Worm (Caenorhabditis elegans) whole organism, L1 larva: ENCODE measurements around the gene sod-4.

Experiments
- C04F5.9 ChIP-seq: sonication (generic microtip); optimal IDR thresholded peaks from 2 replicates; lab custom pipeline; 2016; ENCODE audit warnings: missing genetic modification characterization, missing compliant biosample characterization
- C16A3.4 ChIP-seq: fragments of 150-350 bp; optimal IDR thresholded peaks from 2 replicates; lab custom pipeline; 2014; ENCODE audit warnings: missing biosample characterization, missing genetic modification characterization
- Y116A8C.19 ChIP-seq: sonication (generic microtip); optimal IDR thresholded peaks from 2 replicates; lab custom pipeline; 2016; ENCODE audit warnings: missing compliant biosample characterization, missing genetic modification characterization, borderline replicate concordance
- alr-1 ChIP-seq: fragments of 200-800 bp; sonication (Bioruptor generic); optimal IDR thresholded peaks from 2 replicates; lab custom pipeline; 2018; ENCODE audit warnings: borderline replicate concordance, mild to moderate bottlenecking, missing genetic modification characterization, missing compliant biosample characterization
- aly-2 ChIP-seq: fragments of 150-350 bp; optimal IDR thresholded peaks from 2 replicates; lab custom pipeline; 2014; ENCODE audit warnings: missing biosample characterization, missing genetic modification characterization
- ama-1 ChIP-seq: fragments of 150-350 bp; optimal IDR thresholded peaks from 2 replicates; lab custom pipeline; 2014
- blmp-1 ChIP-seq: fragments of 150-350 bp; optimal IDR thresholded peaks from 2 replicates; lab custom pipeline; 2014; ENCODE audit warnings: missing biosample characterization, missing genetic modification characterization
- ceh-82 ChIP-seq, 3 experiments: fragments of 150-350 bp in 1 of 3; sonication (generic microtip) in 2 of 3; optimal IDR thresholded peaks; 2 replicates each; lab custom pipeline; 2014 to 2017; ENCODE audit warnings: missing biosample characterization in 3 of 3, missing genetic modification characterization in 3 of 3
- ceh-88 ChIP-seq: fragments of 200-800 bp; sonication (Bioruptor generic); IDR thresholded peaks from 2 replicates; pipeline ENCODE4 v1.3.6; 2022; ENCODE audit warnings: missing genetic modification characterization, missing compliant biosample characterization
- ceh-90 ChIP-seq: sonication (generic microtip); optimal IDR thresholded peaks from 2 replicates; lab custom pipeline; 2016; ENCODE audit warnings: missing genetic modification characterization, missing compliant biosample characterization
- ces-1 ChIP-seq: fragments of 150-350 bp; optimal IDR thresholded peaks from 2 replicates; lab custom pipeline; 2014; ENCODE audit warnings: missing biosample characterization, missing genetic modification reagents, missing genetic modification characterization
- dpl-1 ChIP-seq, 3 experiments: fragments of 150-350 bp in 2 of 3; sonication (generic microtip) in 1 of 3; optimal IDR thresholded peaks; 2 replicates each; lab custom pipeline; 2014 to 2017; ENCODE audit warnings: missing biosample characterization in 3 of 3, missing genetic modification characterization in 3 of 3, missing genetic modification reagents in 3 of 3
- dsc-1 ChIP-seq: sonication (generic microtip); optimal IDR thresholded peaks from 2 replicates; lab custom pipeline; 2016; ENCODE audit warnings: mild to moderate bottlenecking, missing genetic modification characterization, missing compliant biosample characterization
- efl-3 ChIP-seq: fragments of 200-800 bp; sonication (Bioruptor generic); optimal IDR thresholded peaks from 2 replicates; lab custom pipeline; 2018; ENCODE audit warnings: mild to moderate bottlenecking, missing genetic modification characterization, missing compliant biosample characterization
- egl-27 ChIP-seq, 2 experiments: fragments of 150-350 bp in 1 of 2; sonication (generic microtip); optimal IDR thresholded peaks; 3 replicates each; lab custom pipeline; 2017 to 2018; ENCODE audit warnings: missing biosample characterization in 2 of 2, missing genetic modification characterization in 2 of 2, missing genetic modification reagents in 2 of 2
- elt-3 ChIP-seq, 6 experiments: fragments of 150-350 bp in 1 of 6; sonication (generic microtip); optimal IDR thresholded peaks; 2 replicates each; lab custom pipeline; 2017 to 2018; ENCODE audit warnings: missing biosample characterization in 6 of 6, missing genetic modification characterization in 6 of 6, inconsistent platforms in 1 of 6
- fkh-4 ChIP-seq: sonication (generic microtip); optimal IDR thresholded peaks from 2 replicates; lab custom pipeline; 2016; ENCODE audit warnings: missing compliant biosample characterization, missing genetic modification characterization, borderline replicate concordance
- fos-1 ChIP-seq: fragments of 150-350 bp; optimal IDR thresholded peaks from 2 replicates; lab custom pipeline; 2014; ENCODE audit warnings: missing biosample characterization, missing genetic modification characterization
- hlh-17 ChIP-seq: fragments of 200-800 bp; sonication (Bioruptor generic); optimal IDR thresholded peaks from 2 replicates; lab custom pipeline; 2018; ENCODE audit warnings: missing genetic modification characterization, mild to moderate bottlenecking, missing compliant biosample characterization, moderate library complexity, borderline replicate concordance
- hpl-2 ChIP-seq: fragments of 150-350 bp; optimal IDR thresholded peaks from 2 replicates; lab custom pipeline; 2014; ENCODE audit warnings: missing biosample characterization, missing genetic modification reagents, missing genetic modification characterization
- lin-14 ChIP-seq: fragments of 200-800 bp; sonication (Bioruptor generic); optimal IDR thresholded peaks from 2 replicates; lab custom pipeline; 2018; ENCODE audit warnings: mild to moderate bottlenecking, missing genetic modification characterization, moderate library complexity, missing compliant biosample characterization
- lin-39 ChIP-seq: fragments of 150-350 bp; optimal IDR thresholded peaks from 2 replicates; lab custom pipeline; 2014; ENCODE audit warnings: missing biosample characterization, missing genetic modification reagents, missing genetic modification characterization
- lsy-2 ChIP-seq, 2 experiments: fragments of 150-350 bp; optimal IDR thresholded peaks; 2 replicates each; lab custom pipeline; 2014; ENCODE audit warnings: missing biosample characterization in 2 of 2, missing genetic modification characterization in 2 of 2
- mab-9 ChIP-seq: fragments of 200-800 bp; sonication (Bioruptor generic); IDR thresholded peaks from 2 replicates; pipeline ENCODE4 v1.3.6; 2022; ENCODE audit warnings: missing genetic modification reagents, missing genetic modification characterization, missing compliant biosample characterization
- mef-2 ChIP-seq: fragments of 150-350 bp; optimal IDR thresholded peaks from 2 replicates; lab custom pipeline; 2014; ENCODE audit warnings: missing biosample characterization, missing genetic modification characterization
- mep-1 ChIP-seq: fragments of 150-350 bp; optimal IDR thresholded peaks from 2 replicates; lab custom pipeline; 2014; ENCODE audit warnings: missing biosample characterization, missing genetic modification characterization
- nhr-11 ChIP-seq: fragments of 150-350 bp; optimal IDR thresholded peaks from 2 replicates; lab custom pipeline; 2014; ENCODE audit warnings: missing biosample characterization, missing genetic modification characterization
- nhr-12 ChIP-seq: sonication (generic microtip); optimal IDR thresholded peaks from 2 replicates; lab custom pipeline; 2017; ENCODE audit warnings: missing biosample characterization, missing genetic modification characterization
- nhr-19 ChIP-seq: fragments of 200-800 bp; sonication (Bioruptor generic); conservative IDR thresholded peaks from 2 replicates; pipeline ENCODE4 v1.3.6; 2022; ENCODE audit warnings: missing genetic modification characterization, missing compliant biosample characterization
- nhr-47 ChIP-seq: sonication (generic microtip); optimal IDR thresholded peaks from 2 replicates; lab custom pipeline; 2016; ENCODE audit warnings: mild to moderate bottlenecking, missing genetic modification characterization, moderate library complexity, missing compliant biosample characterization
- nhr-76 ChIP-seq: sonication (generic microtip); optimal IDR thresholded peaks from 2 replicates; lab custom pipeline; 2017; ENCODE audit warnings: missing biosample characterization, missing genetic modification characterization
- nhr-77 ChIP-seq: fragments of 150-350 bp; optimal IDR thresholded peaks from 2 replicates; lab custom pipeline; 2014; ENCODE audit warnings: missing biosample characterization, missing genetic modification characterization
- nhr-84 ChIP-seq: sonication (generic microtip); optimal IDR thresholded peaks from 2 replicates; lab custom pipeline; 2017; ENCODE audit warnings: missing biosample characterization, missing genetic modification characterization
- nhr-85 ChIP-seq: sonication (generic microtip); peaks from one replicate; lab custom pipeline; 2016; ENCODE audit warnings: missing genetic modification characterization, inconsistent platforms, missing compliant biosample characterization
- nhr-90 ChIP-seq: sonication (generic microtip); optimal IDR thresholded peaks from 2 replicates; lab custom pipeline; 2016; ENCODE audit warnings: mild to moderate bottlenecking, missing genetic modification characterization, missing compliant biosample characterization; ENCODE audit not compliant: poor library complexity
- pax-3 ChIP-seq: fragments of 200-800 bp; sonication (Bioruptor generic); optimal IDR thresholded peaks from 2 replicates; lab custom pipeline; 2018; ENCODE audit warnings: mild to moderate bottlenecking, missing genetic modification characterization, moderate library complexity, missing compliant biosample characterization
- snu-23 ChIP-seq: sonication (generic microtip); optimal IDR thresholded peaks from 2 replicates; lab custom pipeline; 2016; ENCODE audit warnings: missing genetic modification characterization, missing compliant biosample characterization
- sox-4 ChIP-seq: sonication (generic microtip); optimal IDR thresholded peaks from 2 replicates; lab custom pipeline; 2016; ENCODE audit warnings: missing genetic modification characterization, missing compliant biosample characterization
- tlp-1 ChIP-seq: fragments of 150-350 bp; optimal IDR thresholded peaks from 2 replicates; lab custom pipeline; 2014; ENCODE audit warnings: missing biosample characterization, missing genetic modification characterization
- unc-130 ChIP-seq: fragments of 150-350 bp; optimal IDR thresholded peaks from 2 replicates; lab custom pipeline; 2017; ENCODE audit warnings: missing biosample characterization, missing genetic modification characterization, inconsistent platforms
- unc-86 ChIP-seq: sonication (generic microtip); optimal IDR thresholded peaks from 2 replicates; lab custom pipeline; 2016; ENCODE audit warnings: missing genetic modification characterization, missing compliant biosample characterization
- unc-98 ChIP-seq: fragments of 200-800 bp; sonication (Bioruptor generic); IDR thresholded peaks from 2 replicates; pipeline ENCODE4 v1.3.6; 2022; ENCODE audit warnings: missing genetic modification characterization, missing compliant biosample characterization
- xbp-1 ChIP-seq: sonication (generic microtip); optimal IDR thresholded peaks from 2 replicates; lab custom pipeline; 2016; ENCODE audit warnings: missing genetic modification characterization, missing compliant biosample characterization
- zag-1 ChIP-seq: fragments of 150-350 bp; optimal IDR thresholded peaks from 2 replicates; lab custom pipeline; 2014; ENCODE audit warnings: missing biosample characterization, missing genetic modification characterization
- zip-4 ChIP-seq: fragments of 200-800 bp; sonication (Bioruptor generic); optimal IDR thresholded peaks from 2 replicates; lab custom pipeline; 2018; ENCODE audit warnings: mild to moderate bottlenecking, missing genetic modification characterization, moderate library complexity, missing compliant biosample characterization
- ztf-11 ChIP-seq, 2 experiments: sonication (generic microtip); optimal IDR thresholded peaks; 2 replicates each; lab custom pipeline; 2016 to 2017; ENCODE audit warnings: missing genetic modification characterization in 2 of 2, missing biosample characterization in 1 of 2, missing compliant biosample characterization in 1 of 2
- ztf-4 ChIP-seq: fragments of 150-350 bp; optimal IDR thresholded peaks from 2 replicates; lab custom pipeline; 2014; ENCODE audit warnings: missing biosample characterization, missing genetic modification characterization

sod-4 gene

DNA sequence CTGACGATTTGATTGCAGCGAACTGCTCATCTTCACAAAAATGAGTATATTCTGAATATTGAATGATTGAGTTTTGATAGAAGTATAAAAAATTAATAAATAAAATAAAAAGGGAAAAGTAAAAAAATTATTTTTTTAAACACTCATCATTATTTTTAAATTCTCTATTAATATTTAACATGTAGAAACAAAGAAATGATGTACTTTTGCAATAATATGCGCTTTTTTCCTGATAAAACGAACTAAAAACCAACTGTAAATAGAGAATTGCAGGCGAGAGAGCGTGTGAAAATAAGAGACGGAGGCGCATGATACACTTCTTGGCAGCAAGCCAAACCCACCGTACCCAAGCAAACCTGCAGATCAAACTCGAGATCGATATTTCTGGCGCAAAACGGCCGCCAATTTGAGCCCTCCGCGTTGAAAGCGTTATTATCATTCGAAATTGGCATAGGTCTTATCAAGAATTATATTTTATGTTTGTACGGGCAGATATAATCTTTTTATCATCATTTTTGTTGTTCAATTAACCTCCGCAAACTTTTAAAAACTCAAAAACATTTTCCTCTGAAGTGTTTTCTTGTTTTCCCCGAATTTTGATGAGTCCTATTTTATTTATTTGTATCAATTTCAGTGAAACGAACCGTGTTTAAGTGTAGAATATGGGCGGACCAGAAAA is 44.1 kb downstream of the sod-4 start, which contains the start of the genes rheb-1 and spk-1 (continued):
- TF ChIP-seq dsc-1 (tag; lab: Kevin White, UChicago) (peak; percentile 85), Y116A8C.19 (tag; lab: Kevin White, UChicago) (no peak), nhr-85 (tag; lab: Kevin White, UChicago) (peak; percentile 92), nhr-90 (peak; percentile 85)

DNA sequence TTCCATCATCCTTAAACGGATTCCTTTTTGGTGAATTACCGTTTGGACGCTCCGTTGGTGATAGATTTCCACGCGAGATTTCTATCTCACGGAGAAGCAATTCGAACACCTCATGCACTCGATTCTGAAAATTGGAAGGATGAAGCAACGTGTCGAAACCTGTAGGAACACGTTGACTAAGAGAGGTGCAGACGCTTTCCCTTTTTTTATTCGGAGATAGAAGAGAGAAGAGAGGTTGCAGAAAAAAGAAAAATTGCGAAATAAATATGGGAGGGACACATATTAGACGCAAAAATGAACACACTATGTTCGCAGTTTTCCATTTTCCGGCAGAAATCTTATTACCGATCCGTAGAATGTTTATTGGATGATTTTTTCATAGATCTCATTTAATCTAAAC is 45.4 kb downstream of the sod-4 start:
- TF ChIP-seq blmp-1 (peak; percentile 68), hlh-17 (GFP tag; lab: Kevin White, UChicago) (no peak), mab-9 (GFP tag; lab: Robert Waterston, UW) (no peak), alr-1 (tag; lab: Kevin White, UChicago) (no peak)
- TF ChIP-seq, all 84 proteins: peak for 1

DNA sequence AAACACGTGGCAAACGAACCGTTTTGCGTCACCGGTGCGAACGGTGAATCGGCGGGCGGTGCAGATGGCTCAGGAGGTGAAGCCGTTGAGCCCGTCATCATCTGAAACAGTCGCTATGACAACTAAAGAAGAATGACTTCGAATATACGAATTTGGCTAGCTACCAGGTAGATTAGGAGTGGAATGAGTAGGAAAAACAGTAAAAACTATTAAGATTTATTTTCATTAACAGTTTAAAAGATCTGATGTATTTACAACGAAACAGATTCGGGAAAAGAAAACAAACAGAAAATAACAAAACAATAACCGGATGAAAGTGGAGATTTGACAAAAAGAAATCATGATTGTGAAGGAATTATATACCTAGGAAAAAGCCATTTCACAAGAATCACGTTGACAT is 46.2 kb downstream of the sod-4 start, which contains the start of gene F54C8.7:
F54C8.7 (minus strand) TSS at position 101 of the 400 bp plus-strand sequence.
- TF ChIP-seq dpl-1 (GFP tag; optimal IDR thresholded peaks at IDR 0.05; lab: Kevin White, UChicago): no peak

DNA sequence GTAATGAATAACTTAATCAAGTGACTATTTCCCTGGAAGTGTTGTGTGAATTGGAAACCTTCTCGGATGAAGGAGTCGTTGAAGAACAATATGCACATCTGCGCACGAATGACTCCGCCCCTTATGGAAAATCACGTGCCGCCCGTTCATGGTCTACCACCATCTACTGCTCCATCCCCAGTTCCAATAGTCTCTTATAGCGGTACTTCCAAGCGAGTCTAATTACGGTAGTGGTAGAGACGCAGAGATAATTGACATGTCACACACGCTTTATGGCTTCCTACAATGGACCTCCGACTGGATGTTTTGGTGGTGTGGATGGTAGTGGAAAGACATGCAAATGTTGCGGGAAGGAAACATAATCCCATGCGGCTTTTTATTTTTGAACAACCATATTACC is 49.2 kb downstream of the sod-4 start:
- no peak for TF ChIP-seq xbp-1 (tag; lab: Kevin White, UChicago)
- TF ChIP-seq nhr-84 (tag; lab: Kevin White, UChicago): no peak
- no peak for TF ChIP-seq ceh-82 (tag; optimal IDR thresholded peaks at IDR 0.05; lab: Kevin White, UChicago)
- no peak for TF ChIP-seq lin-39
- no peak for TF ChIP-seq pax-3
- peak in 1 of 2 experiments; percentile 41 for TF ChIP-seq ztf-11 (tag; optimal IDR thresholded peaks at IDR 0.05; lab: Kevin White, UChicago)
- peak; percentile 34 to 41 for TF ChIP-seq lsy-2 (tag; optimal IDR thresholded peaks at IDR 0.05; lab: Kevin White, UChicago)
- no peak for TF ChIP-seq dsc-1 (tag; lab: Kevin White, UChicago)
- TF ChIP-seq nhr-12: no peak
- no peak for TF ChIP-seq hpl-2 (GFP tag; lab: Kevin White, UChicago)
- TF ChIP-seq egl-27 (tag; optimal IDR thresholded peaks at IDR 0.05; lab: Kevin White, UChicago): no peak
- no peak for TF ChIP-seq nhr-76 (tag; lab: Kevin White, UChicago)
- TF ChIP-seq C04F5.9 (tag; lab: Kevin White, UChicago): no peak
- TF ChIP-seq nhr-47: no peak
- TF ChIP-seq mef-2 (tag; lab: Kevin White, UChicago): no peak
- no peak for TF ChIP-seq nhr-77 (tag; lab: Kevin White, UChicago)
- no peak for TF ChIP-seq fkh-4
- TF ChIP-seq zag-1 (tag; lab: Kevin White, UChicago): no peak
- no peak for TF ChIP-seq tlp-1
- no peak for TF ChIP-seq unc-98 (GFP tag; lab: Robert Waterston, UW)
- no peak for TF ChIP-seq C16A3.4 (tag; lab: Kevin White, UChicago)
- peak; percentile 4 for TF ChIP-seq nhr-85 (tag; lab: Kevin White, UChicago)
- TF ChIP-seq efl-3 (GFP tag; lab: Kevin White, UChicago): no peak
- no peak for TF ChIP-seq ces-1 (GFP tag; lab: Kevin White, UChicago)
- TF ChIP-seq mep-1 (tag; lab: Kevin White, UChicago): no peak
- TF ChIP-seq ceh-90 (tag; lab: Kevin White, UChicago): no peak
- TF ChIP-seq aly-2 (tag; lab: Kevin White, UChicago): no peak
- no peak for TF ChIP-seq snu-23
- peak; percentile 27 for TF ChIP-seq lin-14 (GFP tag; lab: Kevin White, UChicago)
- TF ChIP-seq ztf-4: no peak
- no peak for TF ChIP-seq elt-3 (tag; optimal IDR thresholded peaks at IDR 0.05; lab: Kevin White, UChicago)
- TF ChIP-seq unc-130 (tag; lab: Kevin White, UChicago): no peak
- TF ChIP-seq zip-4 (GFP tag; lab: Kevin White, UChicago): no peak
- TF ChIP-seq nhr-19: no peak
- TF ChIP-seq sox-4 (tag; lab: Kevin White, UChicago): no peak
- peak; percentile 36 for TF ChIP-seq unc-86 (tag; lab: Kevin White, UChicago)
- TF ChIP-seq blmp-1: peak; percentile 32
- TF ChIP-seq ama-1 (lab: Kevin White, UChicago): no peak
- no peak for TF ChIP-seq nhr-11 (tag; lab: Kevin White, UChicago)
- TF ChIP-seq fos-1 (tag; lab: Kevin White, UChicago): no peak
- no peak for TF ChIP-seq ceh-88
